Worm (Caenorhabditis elegans) whole organism, L4 larva: ENCODE data around the gene hrg-3.

ENCODE experiments used
- D1046.2 ChIP-seq: fragments of 200-800 bp; sonication (Bioruptor generic); IDR thresholded peaks from 2 replicates; pipeline ENCODE4 v1.3.6; 2022; ENCODE audit warnings: missing genetic modification characterization, missing compliant biosample characterization
- F26F4.8 ChIP-seq: fragments of 200-800 bp; sonication (Bioruptor generic); conservative IDR thresholded peaks from 2 replicates; pipeline ENCODE4 v1.3.6; 2022; ENCODE audit warnings: missing genetic modification characterization, missing compliant biosample characterization
- F37D6.2 ChIP-seq: sonication (generic microtip); optimal IDR thresholded peaks from 2 replicates; lab custom pipeline; 2016; ENCODE audit warnings: mild to moderate bottlenecking, missing genetic modification characterization, missing compliant biosample characterization
- F44E2.7 ChIP-seq: fragments of 200-800 bp; sonication (Bioruptor generic); IDR thresholded peaks from 2 replicates; pipeline ENCODE4 v2.1.2; 2022; ENCODE audit warnings: missing genetic modification characterization, missing compliant biosample characterization
- F49E8.2 ChIP-seq: sonication (generic microtip); optimal IDR thresholded peaks from 2 replicates; lab custom pipeline; 2016; ENCODE audit warnings: missing compliant biosample characterization, mild to moderate bottlenecking, missing genetic modification characterization, borderline replicate concordance
- T26A8.4 ChIP-seq: fragments of 200-800 bp; sonication (Bioruptor generic); IDR thresholded peaks from 2 replicates; pipeline ENCODE4 v1.3.6; 2022; ENCODE audit warnings: missing genetic modification characterization, missing compliant biosample characterization
- ZK337.2 ChIP-seq: fragments of 200-800 bp; sonication (Bioruptor generic); IDR thresholded peaks from 2 replicates; pipeline ENCODE4 v1.3.6; 2022; ENCODE audit warnings: missing genetic modification reagents, missing genetic modification characterization, missing compliant biosample characterization
- ZK546.5 ChIP-seq, 2 experiments: sonication (generic microtip); optimal IDR thresholded peaks; 2 replicates each; lab custom pipeline; 2017; ENCODE audit warnings: missing biosample characterization in 2 of 2, missing genetic modification characterization in 2 of 2
- ama-1 ChIP-seq: fragments of 150-350 bp; optimal IDR thresholded peaks from 2 replicates; lab custom pipeline; 2014; ENCODE audit warnings: inconsistent platforms, mixed read lengths
- arid-1 ChIP-seq: fragments of 200-800 bp; sonication (Bioruptor generic); conservative IDR thresholded peaks from 2 replicates; pipeline ENCODE4 v1.3.6; 2022; ENCODE audit warnings: missing genetic modification reagents, missing genetic modification characterization, missing compliant biosample characterization
- ceh-32 ChIP-seq: sonication (generic microtip); optimal IDR thresholded peaks from 2 replicates; lab custom pipeline; 2016; ENCODE audit warnings: mild to moderate bottlenecking, missing genetic modification characterization, missing compliant biosample characterization; ENCODE audit not compliant: poor library complexity
- ctbp-1 ChIP-seq: fragments of 200-800 bp; sonication (Bioruptor generic); IDR thresholded peaks from 2 replicates; pipeline ENCODE4 v1.3.6; 2022; ENCODE audit warnings: missing genetic modification reagents, missing genetic modification characterization, missing compliant biosample characterization
- daf-12 ChIP-seq: fragments of 150-350 bp; optimal IDR thresholded peaks from 2 replicates; lab custom pipeline; 2014; ENCODE audit warnings: missing biosample characterization, missing genetic modification reagents, missing genetic modification characterization
- dmd-8 ChIP-seq: fragments of 200-800 bp; sonication (Bioruptor generic); IDR thresholded peaks from 2 replicates; pipeline ENCODE4 v1.3.6; 2022; ENCODE audit warnings: missing genetic modification characterization, missing compliant biosample characterization
- dpl-1 ChIP-seq: fragments of 150-350 bp; optimal IDR thresholded peaks from 2 replicates; lab custom pipeline; 2014; ENCODE audit warnings: missing biosample characterization, missing genetic modification reagents, missing genetic modification characterization
- egl-27 ChIP-seq: sonication (generic microtip); optimal IDR thresholded peaks from 3 replicates; lab custom pipeline; 2017; ENCODE audit warnings: missing biosample characterization, missing genetic modification reagents, missing genetic modification characterization
- egl-43 ChIP-seq: fragments of 200-800 bp; sonication (Bioruptor generic); IDR thresholded peaks from 2 replicates; pipeline ENCODE4 v1.3.6; 2022; ENCODE audit warnings: missing genetic modification reagents, missing genetic modification characterization, missing compliant biosample characterization
- fkh-10 ChIP-seq: fragments of 150-350 bp; optimal IDR thresholded peaks from 2 replicates; lab custom pipeline; 2014; ENCODE audit warnings: missing biosample characterization, missing genetic modification reagents, missing genetic modification characterization
- gei-8 ChIP-seq: fragments of 200-800 bp; sonication (Bioruptor generic); optimal IDR thresholded peaks from 2 replicates; lab custom pipeline; 2018; ENCODE audit warnings: mild to moderate bottlenecking, missing genetic modification characterization, missing compliant biosample characterization
- hif-1 ChIP-seq, 2 experiments: sonication (generic microtip); optimal IDR thresholded peaks; 2 replicates each; lab custom pipeline; 2016 to 2017; ENCODE audit warnings: missing compliant biosample characterization in 2 of 2, missing genetic modification characterization in 2 of 2, missing genetic modification reagents in 2 of 2, missing genotype in 2 of 2, mild to moderate bottlenecking in 1 of 2
- jun-1 ChIP-seq: fragments of 150-350 bp; optimal IDR thresholded peaks from 2 replicates; lab custom pipeline; 2014; ENCODE audit warnings: missing biosample characterization, missing genetic modification reagents, missing genetic modification characterization
- lin-13 ChIP-seq: fragments of 150-350 bp; optimal IDR thresholded peaks from 2 replicates; lab custom pipeline; 2014; ENCODE audit warnings: missing biosample characterization, missing genetic modification reagents, missing genetic modification characterization
- lin-15B ChIP-seq: fragments of 150-350 bp; sonication (generic microtip); optimal IDR thresholded peaks from 3 replicates; lab custom pipeline; 2014; ENCODE audit warnings: missing biosample characterization, missing genetic modification characterization
- lin-29 ChIP-seq: fragments of 200-800 bp; sonication (Bioruptor generic); IDR thresholded peaks from 2 replicates; pipeline ENCODE4 v1.3.6; 2022; ENCODE audit warnings: missing genetic modification reagents, missing genetic modification characterization, missing compliant biosample characterization
- lin-38 ChIP-seq: fragments of 200-800 bp; sonication (Bioruptor generic); IDR thresholded peaks from 2 replicates; pipeline ENCODE4 v1.3.6; 2022; ENCODE audit warnings: missing genetic modification reagents, missing genetic modification characterization, missing compliant biosample characterization
- lin-39 ChIP-seq: fragments of 150-350 bp; optimal IDR thresholded peaks from 2 replicates; lab custom pipeline; 2014; ENCODE audit warnings: missing biosample characterization, missing genetic modification reagents, missing genetic modification characterization
- madf-9 ChIP-seq: fragments of 200-800 bp; sonication (Bioruptor generic); conservative IDR thresholded peaks from 2 replicates; pipeline ENCODE4 v1.3.6; 2022; ENCODE audit warnings: missing genetic modification reagents, missing genetic modification characterization, missing compliant biosample characterization
- mdl-1 ChIP-seq, 2 experiments: fragments of 150-350 bp in 1 of 2; sonication (generic microtip) in 1 of 2; optimal IDR thresholded peaks; 2 replicates each; lab custom pipeline; 2014 to 2017; ENCODE audit warnings: missing biosample characterization in 2 of 2, missing genetic modification characterization in 2 of 2
- mxl-3 ChIP-seq: fragments of 200-800 bp; sonication (Bioruptor generic); optimal IDR thresholded peaks from 2 replicates; lab custom pipeline; 2018; ENCODE audit warnings: mild to moderate bottlenecking, missing genetic modification characterization, missing compliant biosample characterization
- nhr-10 ChIP-seq: fragments of 150-350 bp; optimal IDR thresholded peaks from 2 replicates; lab custom pipeline; 2014; ENCODE audit warnings: missing biosample characterization, missing genetic modification characterization
- nhr-102 ChIP-seq: sonication (generic microtip); optimal IDR thresholded peaks from 2 replicates; lab custom pipeline; 2016; ENCODE audit warnings: mild to moderate bottlenecking, missing genetic modification characterization, moderate library complexity, missing compliant biosample characterization
- nhr-237 ChIP-seq: sonication (generic microtip); optimal IDR thresholded peaks from 2 replicates; lab custom pipeline; 2017; ENCODE audit warnings: missing biosample characterization, missing genetic modification characterization
- nhr-41 ChIP-seq: fragments of 200-800 bp; sonication (Bioruptor generic); IDR thresholded peaks from 2 replicates; pipeline ENCODE4 v1.3.6; 2022; ENCODE audit warnings: missing genetic modification reagents, missing genetic modification characterization, missing compliant biosample characterization
- nhr-42 ChIP-seq: fragments of 200-800 bp; sonication (Bioruptor generic); IDR thresholded peaks from 2 replicates; pipeline ENCODE4 v1.3.6; 2022; ENCODE audit warnings: missing genetic modification characterization, missing compliant biosample characterization
- nhr-48 ChIP-seq: sonication (generic microtip); optimal IDR thresholded peaks from 2 replicates; lab custom pipeline; 2016; ENCODE audit warnings: mild to moderate bottlenecking, missing genetic modification characterization, missing compliant biosample characterization
- saeg-2 ChIP-seq: fragments of 200-800 bp; sonication (Bioruptor generic); IDR thresholded peaks from 2 replicates; pipeline ENCODE4 v1.3.6; 2022; ENCODE audit warnings: missing genetic modification reagents, missing genetic modification characterization, missing compliant biosample characterization
- sdz-12 ChIP-seq: fragments of 200-800 bp; sonication (Bioruptor generic); optimal IDR thresholded peaks from 2 replicates; lab custom pipeline; 2018; ENCODE audit warnings: mild to moderate bottlenecking, missing genetic modification characterization, missing compliant biosample characterization
- set-16 ChIP-seq: fragments of 200-800 bp; sonication (Bioruptor generic); IDR thresholded peaks from 2 replicates; pipeline ENCODE4 v1.3.6; 2022; ENCODE audit warnings: missing genetic modification reagents, missing genetic modification characterization, missing compliant biosample characterization
- snpc-4 ChIP-seq: fragments of 150-350 bp; optimal IDR thresholded peaks from 2 replicates; lab custom pipeline; 2014; ENCODE audit warnings: missing biosample characterization, missing genetic modification characterization
- spr-3 ChIP-seq: fragments of 200-800 bp; sonication (Bioruptor generic); optimal IDR thresholded peaks from 2 replicates; lab custom pipeline; 2018; ENCODE audit warnings: mild to moderate bottlenecking, missing genetic modification characterization, missing compliant biosample characterization
- tag-97 ChIP-seq: fragments of 200-800 bp; sonication (Bioruptor generic); IDR thresholded peaks from 2 replicates; pipeline ENCODE4 v1.3.6; 2022; ENCODE audit warnings: missing genetic modification characterization, missing compliant biosample characterization
- tra-1 ChIP-seq: fragments of 200-800 bp; sonication (Bioruptor generic); IDR thresholded peaks from 2 replicates; pipeline ENCODE4 v1.3.6; 2022; ENCODE audit warnings: missing genetic modification reagents, missing genetic modification characterization, missing compliant biosample characterization
- unc-130 ChIP-seq: sonication (generic microtip); optimal IDR thresholded peaks from 2 replicates; lab custom pipeline; 2016; ENCODE audit warnings: missing genetic modification reagents, missing genetic modification characterization, missing compliant biosample characterization
- unc-39 ChIP-seq: sonication (generic microtip); optimal IDR thresholded peaks from 2 replicates; lab custom pipeline; 2017; ENCODE audit warnings: missing biosample characterization, missing genetic modification characterization
- unc-62 ChIP-seq, 3 experiments: fragments of 150-350 bp in 1 of 3; sonication (generic microtip); optimal IDR thresholded peaks in 2 of 3; peaks in 1 of 3; 1 replicate in 1 of 3; 2 replicates in 2 of 3; lab custom pipeline; 2014 to 2017; ENCODE audit warnings: missing biosample characterization in 3 of 3, missing genetic modification characterization in 3 of 3, missing genetic modification reagents in 3 of 3, missing genotype in 1 of 3
- vab-7 ChIP-seq: fragments of 200-800 bp; sonication (Bioruptor generic); IDR thresholded peaks from 2 replicates; pipeline ENCODE4 v1.3.6; 2022; ENCODE audit warnings: missing genetic modification reagents, missing genetic modification characterization, missing compliant biosample characterization
- zag-1 ChIP-seq: fragments of 150-350 bp; optimal IDR thresholded peaks from 2 replicates; lab custom pipeline; 2014; ENCODE audit warnings: missing biosample characterization, missing genetic modification characterization
- zfp-2 ChIP-seq: sonication (generic microtip); optimal IDR thresholded peaks from 2 replicates; lab custom pipeline; 2016; ENCODE audit warnings: mild to moderate bottlenecking, missing genetic modification characterization, missing compliant biosample characterization
- zip-2 ChIP-seq: fragments of 150-350 bp; optimal IDR thresholded peaks from 2 replicates; lab custom pipeline; 2014; ENCODE audit warnings: missing biosample characterization, missing genetic modification characterization
- ztf-7 ChIP-seq: fragments of 150-350 bp; optimal IDR thresholded peaks from 2 replicates; lab custom pipeline; 2014; ENCODE audit warnings: missing biosample characterization, missing genetic modification characterization

The hrg-3 gene

ce11 chrV:9757884-9758283 is 1.6 kb downstream of the hrg-3 start, which contains the start of gene F58E6.11:
TSS of gene F58E6.11 (minus strand) at chrV:9757984.
- TF ChIP-seq arid-1 (GFP tag; lab: Robert Waterston, UW) = no peak
- TF ChIP-seq dpl-1 = no peak
- TF ChIP-seq mdl-1 (tag; optimal IDR thresholded peaks at IDR 0.05; lab: Kevin White, UChicago) = no peak
- no peak for TF ChIP-seq dmd-8
- TF ChIP-seq ama-1 (lab: Kevin White, UChicago) = no peak
- TF ChIP-seq unc-130 (GFP tag; lab: Kevin White, UChicago) = no peak
- no peak for TF ChIP-seq madf-9 (GFP tag; lab: Robert Waterston, UW)
- TF ChIP-seq F49E8.2 (tag; lab: Kevin White, UChicago) = no peak
- no peak for TF ChIP-seq F44E2.7 (GFP tag; lab: Robert Waterston, UW)
- TF ChIP-seq fkh-10 (GFP tag; lab: Kevin White, UChicago) = no peak
- no peak for TF ChIP-seq nhr-102
- TF ChIP-seq egl-27 (tag; lab: Kevin White, UChicago) = no peak
- no peak for TF ChIP-seq F37D6.2 (tag; lab: Kevin White, UChicago)
- TF ChIP-seq D1046.2 (GFP tag; lab: Robert Waterston, UW) = no peak
- no peak for TF ChIP-seq zip-2 (tag; lab: Kevin White, UChicago)
- no peak for TF ChIP-seq set-16 (GFP tag; lab: Robert Waterston, UW)
- no peak for TF ChIP-seq tra-1
- no peak for TF ChIP-seq snpc-4 (tag; lab: Kevin White, UChicago)
- TF ChIP-seq egl-43 (GFP tag; lab: Robert Waterston, UW) = no peak

ce11 chrV:9758437-9758836 is 2.2 kb downstream of the hrg-3 start:
- TF ChIP-seq nhr-10 (tag; lab: Kevin White, UChicago) (no peak), egl-27 (tag; lab: Kevin White, UChicago) (no peak), dpl-1 (no peak), jun-1 (tag; lab: Kevin White, UChicago) (no peak), zfp-2 (no peak), spr-3 (GFP tag; lab: Kevin White, UChicago) (no peak), ZK546.5 (tag; optimal IDR thresholded peaks at IDR 0.05; lab: Kevin White, UChicago) (no peak), ztf-7 (tag; lab: Kevin White, UChicago) (no peak), vab-7 (GFP tag; lab: Robert Waterston, UW) (no peak), lin-38 (GFP tag; lab: Robert Waterston, UW) (no peak), unc-130 (GFP tag; lab: Kevin White, UChicago) (no peak), lin-39 (tag; lab: Kevin White, UChicago) (no peak), daf-12 (tag; lab: Kevin White, UChicago) (no peak), gei-8 (GFP tag; lab: Kevin White, UChicago) (no peak), lin-15B (tag; lab: Kevin White, UChicago) (no peak), ctbp-1 (GFP tag; lab: Robert Waterston, UW) (no peak), lin-13 (GFP tag; lab: Kevin White, UChicago) (no peak), mxl-3 (GFP tag; lab: Kevin White, UChicago) (no peak), nhr-41 (GFP tag; lab: Robert Waterston, UW) (no peak), F26F4.8 (GFP tag; lab: Robert Waterston, UW) (no peak)

- no peak for TF ChIP-seq saeg-2
- no peak for TF ChIP-seq daf-12 (tag; lab: Kevin White, UChicago)
- no peak for TF ChIP-seq zag-1
- TF ChIP-seq nhr-48 = no peak
- no peak for TF ChIP-seq tag-97 (GFP tag; lab: Robert Waterston, UW)
- TF ChIP-seq sdz-12 = no peak
- TF ChIP-seq ZK337.2 (GFP tag; lab: Robert Waterston, UW) = no peak
- TF ChIP-seq T26A8.4 (GFP tag; lab: Robert Waterston, UW) = no peak
- no peak for TF ChIP-seq unc-62 (GFP tag; optimal IDR thresholded peaks at IDR 0.05 in 1 of 2; lab: Kevin White, UChicago)
- TF ChIP-seq unc-62 (tag; optimal IDR thresholded peaks at IDR 0.05; lab: Kevin White, UChicago) = no peak
- TF ChIP-seq nhr-42 (GFP tag; lab: Robert Waterston, UW) = no peak
- TF ChIP-seq hif-1 (tag; optimal IDR thresholded peaks at IDR 0.05; lab: Kevin White, UChicago) = no peak
- TF ChIP-seq nhr-237 (tag; lab: Kevin White, UChicago) = no peak
- TF ChIP-seq unc-39 (tag; lab: Kevin White, UChicago) = no peak
- no peak for TF ChIP-seq ceh-32 (tag; lab: Kevin White, UChicago)
- TF ChIP-seq lin-29 (GFP tag; lab: Robert Waterston, UW) = no peak
- no peak for TF ChIP-seq zip-2 (tag; lab: Kevin White, UChicago)
Observed at ce11 chrV:9763759-9764158, 7.5 kb downstream of the hrg-3 start.
